Worm (Caenorhabditis elegans) whole organism, young adult: Measurements from ENCODE around the gene mfsd-8.

Experiments
- B0019.2 ChIP-seq: fragments of 200-800 bp; sonication (Bioruptor generic); conservative IDR thresholded peaks from 2 replicates; pipeline ENCODE4 v1.3.6; 2022; ENCODE audit warnings: missing genetic modification reagents, missing genetic modification characterization, missing compliant biosample characterization
- D2030.7 ChIP-seq: fragments of 200-800 bp; sonication (Bioruptor generic); IDR thresholded peaks from 2 replicates; pipeline ENCODE4 v1.3.6; 2022; ENCODE audit warnings: missing genetic modification reagents, missing genetic modification characterization, missing compliant biosample characterization
- F33H1.4 ChIP-seq: fragments of 200-800 bp; sonication (Bioruptor generic); IDR thresholded peaks from 2 replicates; pipeline ENCODE4 v1.3.6; 2022; ENCODE audit warnings: missing genetic modification reagents, missing genetic modification characterization, missing compliant biosample characterization
- K11D2.4 ChIP-seq: fragments of 200-800 bp; sonication (Bioruptor generic); IDR thresholded peaks from 2 replicates; pipeline ENCODE4 v1.3.6; 2022; ENCODE audit warnings: missing genetic modification reagents, missing genetic modification characterization, missing compliant biosample characterization
- K12H6.12 ChIP-seq: fragments of 200-800 bp; sonication (Bioruptor generic); optimal IDR thresholded peaks from 2 replicates; lab custom pipeline; 2018; ENCODE audit warnings: mild to moderate bottlenecking, missing genetic modification characterization, missing compliant biosample characterization
- T07F8.4 ChIP-seq: sonication (generic microtip); optimal IDR thresholded peaks from 2 replicates; lab custom pipeline; 2016; ENCODE audit warnings: mild to moderate bottlenecking, missing genetic modification characterization, moderate library complexity, missing compliant biosample characterization
- T26A5.8 ChIP-seq: sonication (generic microtip); optimal IDR thresholded peaks from 2 replicates; lab custom pipeline; 2016; ENCODE audit warnings: missing genetic modification characterization, missing compliant biosample characterization
- Y53F4B.3 ChIP-seq: fragments of 200-800 bp; sonication (Bioruptor generic); IDR thresholded peaks from 2 replicates; pipeline ENCODE4 v1.3.6; 2022; ENCODE audit warnings: missing genetic modification reagents, missing genetic modification characterization, missing compliant biosample characterization
- Y79H2A.3 ChIP-seq: fragments of 200-800 bp; sonication (Bioruptor generic); conservative IDR thresholded peaks from 2 replicates; pipeline ENCODE4 v1.3.6; 2022; ENCODE audit warnings: missing genetic modification reagents, missing genetic modification characterization, missing compliant biosample characterization
- Y95B8A.8 ChIP-seq: fragments of 200-800 bp; sonication (Bioruptor generic); IDR thresholded peaks from 2 replicates; pipeline ENCODE4 v1.3.6; 2022; ENCODE audit warnings: missing genetic modification reagents, missing genetic modification characterization, missing compliant biosample characterization
- ZK185.1 ChIP-seq: sonication (generic microtip); optimal IDR thresholded peaks from 2 replicates; lab custom pipeline; 2016; ENCODE audit warnings: mild to moderate bottlenecking, missing genetic modification characterization, missing compliant biosample characterization; ENCODE audit not compliant: poor library complexity, severe bottlenecking
- ama-1 ChIP-seq, 3 experiments: fragments of 150-350 bp in 1 of 3; sonication (generic microtip) in 2 of 3; optimal IDR thresholded peaks; 2 replicates each; lab custom pipeline; 2014 to 2018; ENCODE audit warnings: missing biosample characterization in 2 of 3, missing genetic modification characterization in 2 of 3, missing genetic modification reagents in 2 of 3
- aptf-2 ChIP-seq: fragments of 200-800 bp; sonication (Bioruptor generic); conservative IDR thresholded peaks from 2 replicates; pipeline ENCODE4 v1.3.6; 2022; ENCODE audit warnings: missing genetic modification reagents, missing genetic modification characterization, missing compliant biosample characterization
- aptf-3 ChIP-seq: fragments of 200-800 bp; sonication (Bioruptor generic); IDR thresholded peaks from 2 replicates; pipeline ENCODE4 v1.3.6; 2022; ENCODE audit warnings: missing genetic modification characterization, missing compliant biosample characterization
- athp-1 ChIP-seq: sonication (generic microtip); optimal IDR thresholded peaks from 2 replicates; lab custom pipeline; 2017; ENCODE audit warnings: mild to moderate bottlenecking, missing genetic modification characterization, missing compliant biosample characterization
- bed-1 ChIP-seq: fragments of 200-800 bp; sonication (Bioruptor generic); IDR thresholded peaks from 2 replicates; pipeline ENCODE4 v1.3.6; 2022; ENCODE audit warnings: missing genetic modification reagents, missing genetic modification characterization, missing compliant biosample characterization
- ccch-3 ChIP-seq: fragments of 200-800 bp; sonication (Bioruptor generic); optimal IDR thresholded peaks from 2 replicates; lab custom pipeline; 2018; ENCODE audit warnings: mild to moderate bottlenecking, missing genetic modification characterization, missing compliant biosample characterization
- ceh-100 ChIP-seq: fragments of 200-800 bp; sonication (Bioruptor generic); IDR thresholded peaks from 2 replicates; pipeline ENCODE4 v1.3.6; 2022; ENCODE audit warnings: missing genetic modification reagents, missing genetic modification characterization, missing compliant biosample characterization
- ceh-27 ChIP-seq: fragments of 200-800 bp; sonication (Bioruptor generic); optimal IDR thresholded peaks from 2 replicates; lab custom pipeline; 2018; ENCODE audit warnings: mild to moderate bottlenecking, missing genetic modification characterization, moderate library complexity, missing compliant biosample characterization
- ceh-40 ChIP-seq: fragments of 200-800 bp; sonication (Bioruptor generic); IDR thresholded peaks from 2 replicates; pipeline ENCODE4 v1.3.6; 2022; ENCODE audit warnings: missing genetic modification characterization, missing compliant biosample characterization
- ceh-58 ChIP-seq: fragments of 200-800 bp; sonication (Bioruptor generic); IDR thresholded peaks from 2 replicates; pipeline ENCODE4 v1.3.6; 2022; ENCODE audit warnings: missing genetic modification characterization, missing compliant biosample characterization
- dpff-1 ChIP-seq: sonication (generic microtip); optimal IDR thresholded peaks from 2 replicates; lab custom pipeline; 2017; ENCODE audit warnings: mild to moderate bottlenecking, missing genetic modification characterization, missing compliant biosample characterization
- efl-1 ChIP-seq: fragments of 150-350 bp; optimal IDR thresholded peaks from 2 replicates; lab custom pipeline; 2014; ENCODE audit warnings: missing biosample characterization, missing genetic modification reagents, missing genetic modification characterization
- ekl-4 ChIP-seq: fragments of 200-800 bp; sonication (Bioruptor generic); IDR thresholded peaks from 2 replicates; pipeline ENCODE4 v1.3.6; 2022; ENCODE audit warnings: missing genetic modification reagents, missing genetic modification characterization, missing compliant biosample characterization
- him-1 ChIP-seq: sonication (generic microtip); optimal IDR thresholded peaks from 2 replicates; lab custom pipeline; 2016; ENCODE audit warnings: missing genotype, missing genetic modification reagents, missing genetic modification characterization, missing compliant biosample characterization
- hlh-26 ChIP-seq: fragments of 200-800 bp; sonication (Bioruptor generic); conservative IDR thresholded peaks from 2 replicates; pipeline ENCODE4 v1.3.6; 2022; ENCODE audit warnings: missing genetic modification reagents, missing genetic modification characterization, missing compliant biosample characterization
- hmg-20 ChIP-seq: fragments of 200-800 bp; sonication (Bioruptor generic); IDR thresholded peaks from 2 replicates; pipeline ENCODE4 v1.3.6; 2022; ENCODE audit warnings: missing genetic modification reagents, missing genetic modification characterization, missing compliant biosample characterization
- lag-1 ChIP-seq: fragments of 200-800 bp; sonication (Bioruptor generic); IDR thresholded peaks from 2 replicates; pipeline ENCODE4 v1.3.6; 2022; ENCODE audit warnings: missing genetic modification reagents, missing genetic modification characterization, missing compliant biosample characterization
- let-526 ChIP-seq: fragments of 200-800 bp; sonication (Bioruptor generic); IDR thresholded peaks from 2 replicates; pipeline ENCODE4 v1.3.6; 2022; ENCODE audit warnings: missing genetic modification reagents, missing genetic modification characterization, missing compliant biosample characterization
- lin-35 ChIP-seq, 3 experiments: fragments of 150-350 bp in 2 of 3; sonication (generic microtip) in 1 of 3; optimal IDR thresholded peaks; 2 replicates each; lab custom pipeline; 2014 to 2018; ENCODE audit warnings: missing biosample characterization in 3 of 3, missing genetic modification characterization in 3 of 3, missing genetic modification reagents in 3 of 3
- lin-40 ChIP-seq: sonication (generic microtip); optimal IDR thresholded peaks from 2 replicates; lab custom pipeline; 2016; ENCODE audit warnings: missing genetic modification characterization, mild to moderate bottlenecking, missing compliant biosample characterization, missing genotype, missing genetic modification reagents
- lsy-27 ChIP-seq: sonication (generic microtip); optimal IDR thresholded peaks from 2 replicates; lab custom pipeline; 2017; ENCODE audit warnings: missing genetic modification characterization, mild to moderate bottlenecking, missing compliant biosample characterization, antibody characterized with exemption, missing genotype, borderline replicate concordance; ENCODE audit not compliant: insufficient read depth
- madf-10 ChIP-seq: sonication (generic microtip); optimal IDR thresholded peaks from 2 replicates; lab custom pipeline; 2016; ENCODE audit warnings: mild to moderate bottlenecking, missing genetic modification characterization, missing compliant biosample characterization
- mcd-1 ChIP-seq: fragments of 200-800 bp; sonication (Bioruptor generic); IDR thresholded peaks from 2 replicates; pipeline ENCODE4 v1.3.6; 2022; ENCODE audit warnings: missing genetic modification reagents, missing genetic modification characterization, missing compliant biosample characterization
- mes-4 ChIP-seq: sonication (generic microtip); optimal IDR thresholded peaks from 2 replicates; lab custom pipeline; 2016; ENCODE audit warnings: missing genotype, missing genetic modification characterization, missing compliant biosample characterization
- mxl-1 ChIP-seq: sonication (generic microtip); optimal IDR thresholded peaks from 2 replicates; lab custom pipeline; 2016; ENCODE audit warnings: missing genetic modification characterization, missing compliant biosample characterization
- nfya-1 ChIP-seq: sonication (generic microtip); optimal IDR thresholded peaks from 2 replicates; lab custom pipeline; 2017; ENCODE audit warnings: antibody characterized with exemption, missing compliant biosample characterization, missing genetic modification characterization, borderline replicate concordance; ENCODE audit not compliant: insufficient read depth
- nfyb-1 ChIP-seq: fragments of 200-800 bp; sonication (Bioruptor generic); IDR thresholded peaks from 2 replicates; pipeline ENCODE4 v1.3.6; 2022; ENCODE audit warnings: missing genetic modification reagents, missing genetic modification characterization, missing compliant biosample characterization
- pha-4 ChIP-seq: fragments of 150-350 bp; sonication (generic microtip); optimal IDR thresholded peaks from 2 replicates; lab custom pipeline; 2014; ENCODE audit warnings: missing biosample characterization, missing genetic modification reagents, missing genetic modification characterization
- repo-1 ChIP-seq: sonication (generic microtip); optimal IDR thresholded peaks from 2 replicates; lab custom pipeline; 2017; ENCODE audit warnings: mild to moderate bottlenecking, missing genetic modification characterization, missing compliant biosample characterization
- rpc-1 ChIP-seq, 2 experiments: fragments of 150-350 bp in 1 of 2; sonication (generic microtip) in 1 of 2; optimal IDR thresholded peaks; 2 replicates each; lab custom pipeline; 2014 to 2018; ENCODE audit warnings: missing biosample characterization in 1 of 2, missing genetic modification characterization in 1 of 2, missing genetic modification reagents in 1 of 2, missing genotype in 1 of 2
- snpc-1.1 ChIP-seq: sonication (generic microtip); optimal IDR thresholded peaks from 2 replicates; lab custom pipeline; 2017; ENCODE audit warnings: missing genetic modification characterization, mild to moderate bottlenecking, missing compliant biosample characterization, antibody characterized with exemption, moderate library complexity, missing genotype, missing genetic modification reagents; ENCODE audit not compliant: insufficient read depth
- snpc-4 ChIP-seq, 5 experiments: fragments of 150-350 bp in 1 of 5; sonication (generic microtip) in 4 of 5; optimal IDR thresholded peaks; 2 replicates each; lab custom pipeline; 2014 to 2018; ENCODE audit warnings: missing genetic modification characterization in 5 of 5, missing biosample characterization in 3 of 5, antibody characterized with exemption in 2 of 5, mild to moderate bottlenecking in 2 of 5, missing compliant biosample characterization in 2 of 5, missing genotype in 2 of 5, moderate library complexity in 2 of 5, missing genetic modification reagents in 1 of 5
- somi-1 ChIP-seq: fragments of 200-800 bp; sonication (Bioruptor generic); optimal IDR thresholded peaks from 2 replicates; lab custom pipeline; 2018; ENCODE audit warnings: mild to moderate bottlenecking, missing genetic modification characterization, missing compliant biosample characterization
- sptf-2 ChIP-seq: fragments of 200-800 bp; sonication (Bioruptor generic); optimal IDR thresholded peaks from 2 replicates; lab custom pipeline; 2018; ENCODE audit warnings: mild to moderate bottlenecking, missing genetic modification characterization, missing compliant biosample characterization
- tlf-1 ChIP-seq: fragments of 200-800 bp; sonication (Bioruptor generic); optimal IDR thresholded peaks from 2 replicates; lab custom pipeline; 2018; ENCODE audit warnings: mild to moderate bottlenecking, missing genetic modification characterization, missing compliant biosample characterization
- ztf-3 ChIP-seq: fragments of 200-800 bp; sonication (Bioruptor generic); optimal IDR thresholded peaks from 2 replicates; lab custom pipeline; 2018; ENCODE audit warnings: mild to moderate bottlenecking, missing genetic modification characterization, missing compliant biosample characterization

Gene mfsd-8

ce11 chrIII:3249038-3249420 is 33.1 kb upstream of the mfsd-8 start (continued):
- peak; percentile 40 for TF ChIP-seq snpc-1.1
- TF ChIP-seq mcd-1 (GFP tag; lab: Robert Waterston, UW) = no peak
- TF ChIP-seq lsy-27 = no peak
- no peak; the same call in 1 of the 2 replicates for TF ChIP-seq D2030.7 (GFP tag; lab: Robert Waterston, UW)
- no peak for TF ChIP-seq somi-1
- peak; percentile 47 for TF ChIP-seq ceh-100 (GFP tag; lab: Robert Waterston, UW)
- peak; percentile 58 for TF ChIP-seq mes-4 (tag; lab: Kevin White, UChicago)
- TF ChIP-seq mxl-1 (tag; lab: Kevin White, UChicago) = peak; percentile 88
- TF ChIP-seq ceh-40 = no peak
- peak; percentile 33 for TF ChIP-seq tlf-1
- no peak for TF ChIP-seq lin-40
- TF ChIP-seq nfyb-1 (GFP tag; lab: Robert Waterston, UW) = peak; percentile 80
- TF ChIP-seq hmg-20 (GFP tag; lab: Robert Waterston, UW) = no peak
- no peak for TF ChIP-seq K11D2.4
- TF ChIP-seq Y53F4B.3 = no peak; the same call in 1 of the 2 replicates
- no peak for TF ChIP-seq ztf-3 (GFP tag; lab: Kevin White, UChicago)
- TF ChIP-seq lin-35 (GFP tag; optimal IDR thresholded peaks at IDR 0.05; lab: Kevin White, UChicago) = no peak
- TF ChIP-seq nfya-1 = no peak
- no peak for TF ChIP-seq aptf-2 (GFP tag; lab: Robert Waterston, UW)
- TF ChIP-seq ama-1 (optimal IDR thresholded peaks at IDR 0.05; lab: Kevin White, UChicago) = no peak
- TF ChIP-seq ama-1 (GFP tag; optimal IDR thresholded peaks at IDR 0.05; lab: Kevin White, UChicago) = peak; percentile 11 to 93
- TF ChIP-seq lag-1 = no peak
- TF ChIP-seq snpc-4 (GFP tag; optimal IDR thresholded peaks at IDR 0.05; lab: Kevin White, UChicago) = no peak
- peak in 1 of 4 experiments; percentile 43 for TF ChIP-seq snpc-4 (tag; optimal IDR thresholded peaks at IDR 0.05; lab: Kevin White, UChicago)
- TF ChIP-seq him-1 (tag; lab: Kevin White, UChicago) = peak; percentile 20
- TF ChIP-seq Y95B8A.8 (GFP tag; lab: Robert Waterston, UW) = no peak
- TF ChIP-seq bed-1 = no peak
- 0 out of 2 replicates have a peak, but pooled peaks have one; percentile 58 for TF ChIP-seq aptf-3 (GFP tag; lab: Robert Waterston, UW)
- TF ChIP-seq sptf-2 = no peak
- peak; percentile 61 for TF ChIP-seq madf-10
- no peak for TF ChIP-seq ZK185.1 (tag; lab: Kevin White, UChicago)
- peak; percentile 38 for TF ChIP-seq dpff-1 (tag; lab: Kevin White, UChicago)
- peak; percentile 41 for TF ChIP-seq repo-1 (tag; lab: Kevin White, UChicago)
- TF ChIP-seq ccch-3 (GFP tag; lab: Kevin White, UChicago) = no peak
- no peak; the same call in 1 of the 2 replicates for TF ChIP-seq F33H1.4 (GFP tag; lab: Robert Waterston, UW)
- no peak for TF ChIP-seq ceh-27 (GFP tag; lab: Kevin White, UChicago)
- no peak for TF ChIP-seq ekl-4 (GFP tag; lab: Robert Waterston, UW)
- TF ChIP-seq K12H6.12 (tag; lab: Kevin White, UChicago) = no peak
- TF ChIP-seq rpc-1 (optimal IDR thresholded peaks at IDR 0.05; lab: Kevin White, UChicago) = peak; percentile 84
- peak; percentile 98 for TF ChIP-seq rpc-1 (tag; optimal IDR thresholded peaks at IDR 0.05; lab: Kevin White, UChicago)
- peak; percentile 7 for TF ChIP-seq T26A5.8
- no peak for TF ChIP-seq Y79H2A.3
- no peak for TF ChIP-seq efl-1 (GFP tag; lab: Kevin White, UChicago)
- TF ChIP-seq let-526 = no peak
- TF ChIP-seq pha-4 (tag; lab: Kevin White, UChicago) = no peak
- TF ChIP-seq ceh-58 = no peak
- TF ChIP-seq athp-1 (tag; lab: Kevin White, UChicago) = peak; percentile 56
- no peak for TF ChIP-seq hlh-26 (GFP tag; lab: Robert Waterston, UW)
- TF ChIP-seq T07F8.4 (tag; lab: Kevin White, UChicago) = peak; percentile 61
- TF ChIP-seq B0019.2 = no peak
